Worm (Caenorhabditis elegans) whole organism, young adult: Measurements from ENCODE around the gene Y49F6B.14.

Experiments used
- B0019.2 ChIP-seq: fragments of 200-800 bp; sonication (Bioruptor generic); conservative IDR thresholded peaks from 2 replicates; pipeline ENCODE4 v1.3.6; 2022; ENCODE audit warnings: missing genetic modification reagents, missing genetic modification characterization, missing compliant biosample characterization
- C06A6.2 ChIP-seq: fragments of 200-800 bp; sonication (Bioruptor generic); conservative IDR thresholded peaks from 2 replicates; pipeline ENCODE4 v1.3.6; 2022; ENCODE audit warnings: missing genetic modification characterization, missing compliant biosample characterization
- F37B4.10 ChIP-seq: fragments of 200-800 bp; sonication (Bioruptor generic); IDR thresholded peaks from 2 replicates; pipeline ENCODE4 v1.3.6; 2022; ENCODE audit warnings: missing genetic modification characterization, missing compliant biosample characterization
- F39B2.1 ChIP-seq: fragments of 200-800 bp; sonication (Bioruptor generic); IDR thresholded peaks from 2 replicates; pipeline ENCODE4 v1.3.6; 2022; ENCODE audit warnings: missing genetic modification reagents, missing genetic modification characterization, missing compliant biosample characterization
- F49E8.2 ChIP-seq: sonication (generic microtip); optimal IDR thresholded peaks from 3 replicates; lab custom pipeline; 2017; ENCODE audit warnings: missing genetic modification characterization, mild to moderate bottlenecking, missing compliant biosample characterization, antibody characterized with exemption, moderate library complexity; ENCODE audit not compliant: insufficient read depth
- F52B5.7 ChIP-seq: sonication (generic microtip); optimal IDR thresholded peaks from 2 replicates; lab custom pipeline; 2016; ENCODE audit warnings: mild to moderate bottlenecking, missing genetic modification characterization, missing compliant biosample characterization
- K12H6.12 ChIP-seq: fragments of 200-800 bp; sonication (Bioruptor generic); optimal IDR thresholded peaks from 2 replicates; lab custom pipeline; 2018; ENCODE audit warnings: mild to moderate bottlenecking, missing genetic modification characterization, missing compliant biosample characterization
- T26A5.8 ChIP-seq: sonication (generic microtip); optimal IDR thresholded peaks from 2 replicates; lab custom pipeline; 2016; ENCODE audit warnings: missing genetic modification characterization, missing compliant biosample characterization
- akir-1 ChIP-seq: fragments of 200-800 bp; sonication (Bioruptor generic); optimal IDR thresholded peaks from 2 replicates; lab custom pipeline; 2018; ENCODE audit warnings: mild to moderate bottlenecking, missing genetic modification characterization, moderate library complexity, missing compliant biosample characterization
- ama-1 ChIP-seq, 3 experiments: fragments of 150-350 bp in 1 of 3; sonication (generic microtip) in 2 of 3; optimal IDR thresholded peaks; 2 replicates each; lab custom pipeline; 2014 to 2018; ENCODE audit warnings: missing biosample characterization in 2 of 3, missing genetic modification characterization in 2 of 3, missing genetic modification reagents in 2 of 3
- ceh-40 ChIP-seq: fragments of 200-800 bp; sonication (Bioruptor generic); IDR thresholded peaks from 2 replicates; pipeline ENCODE4 v1.3.6; 2022; ENCODE audit warnings: missing genetic modification characterization, missing compliant biosample characterization
- ceh-58 ChIP-seq: fragments of 200-800 bp; sonication (Bioruptor generic); IDR thresholded peaks from 2 replicates; pipeline ENCODE4 v1.3.6; 2022; ENCODE audit warnings: missing genetic modification characterization, missing compliant biosample characterization
- die-1 ChIP-seq: sonication (generic microtip); optimal IDR thresholded peaks from 2 replicates; lab custom pipeline; 2016; ENCODE audit warnings: missing genotype, mild to moderate bottlenecking, missing genetic modification characterization, missing compliant biosample characterization
- him-1 ChIP-seq: sonication (generic microtip); optimal IDR thresholded peaks from 2 replicates; lab custom pipeline; 2016; ENCODE audit warnings: missing genotype, missing genetic modification reagents, missing genetic modification characterization, missing compliant biosample characterization
- hlh-12 ChIP-seq: sonication (generic microtip); optimal IDR thresholded peaks from 2 replicates; lab custom pipeline; 2016; ENCODE audit warnings: missing genetic modification characterization, missing compliant biosample characterization
- lag-1 ChIP-seq: fragments of 200-800 bp; sonication (Bioruptor generic); IDR thresholded peaks from 2 replicates; pipeline ENCODE4 v1.3.6; 2022; ENCODE audit warnings: missing genetic modification reagents, missing genetic modification characterization, missing compliant biosample characterization
- lin-26 ChIP-seq: fragments of 200-800 bp; sonication (Bioruptor generic); IDR thresholded peaks from 2 replicates; pipeline ENCODE4 v1.3.6; 2022; ENCODE audit warnings: missing genetic modification reagents, missing genetic modification characterization, missing compliant biosample characterization
- lir-1 ChIP-seq: fragments of 200-800 bp; sonication (Bioruptor generic); conservative IDR thresholded peaks from 2 replicates; pipeline ENCODE4 v1.3.6; 2022; ENCODE audit warnings: missing genetic modification reagents, missing genetic modification characterization, missing compliant biosample characterization
- lsl-1 ChIP-seq: fragments of 200-800 bp; sonication (Bioruptor generic); optimal IDR thresholded peaks from 2 replicates; lab custom pipeline; 2018; ENCODE audit warnings: mild to moderate bottlenecking, missing genetic modification characterization, moderate library complexity, missing compliant biosample characterization
- madf-10 ChIP-seq: sonication (generic microtip); optimal IDR thresholded peaks from 2 replicates; lab custom pipeline; 2016; ENCODE audit warnings: mild to moderate bottlenecking, missing genetic modification characterization, missing compliant biosample characterization
- madf-3 ChIP-seq: fragments of 200-800 bp; sonication (Bioruptor generic); IDR thresholded peaks from 2 replicates; pipeline ENCODE4 v1.3.6; 2022; ENCODE audit warnings: missing genetic modification reagents, missing genetic modification characterization, missing compliant biosample characterization
- mel-28 ChIP-seq: sonication (generic microtip); optimal IDR thresholded peaks from 2 replicates; lab custom pipeline; 2016; ENCODE audit warnings: borderline replicate concordance, mild to moderate bottlenecking, missing genetic modification characterization, missing compliant biosample characterization
- mes-4 ChIP-seq: sonication (generic microtip); optimal IDR thresholded peaks from 2 replicates; lab custom pipeline; 2016; ENCODE audit warnings: missing genotype, missing genetic modification characterization, missing compliant biosample characterization
- nfya-2 ChIP-seq: fragments of 200-800 bp; sonication (Bioruptor generic); IDR thresholded peaks from 2 replicates; pipeline ENCODE4 v1.3.6; 2022; ENCODE audit warnings: missing genetic modification reagents, missing genetic modification characterization, missing compliant biosample characterization
- nhr-120 ChIP-seq: fragments of 200-800 bp; sonication (Bioruptor generic); IDR thresholded peaks from 2 replicates; pipeline ENCODE4 v1.3.6; 2022; ENCODE audit warnings: missing genetic modification characterization, missing compliant biosample characterization
- nhr-27 ChIP-seq: fragments of 200-800 bp; sonication (Bioruptor generic); optimal IDR thresholded peaks from 2 replicates; lab custom pipeline; 2018; ENCODE audit warnings: mild to moderate bottlenecking, missing genetic modification characterization, moderate library complexity, missing compliant biosample characterization
- rcor-1 ChIP-seq: fragments of 200-800 bp; sonication (Bioruptor generic); IDR thresholded peaks from 2 replicates; pipeline ENCODE4 v1.3.6; 2022; ENCODE audit warnings: missing genetic modification reagents, missing genetic modification characterization, missing compliant biosample characterization
- rpc-1 ChIP-seq, 2 experiments: fragments of 150-350 bp in 1 of 2; sonication (generic microtip) in 1 of 2; optimal IDR thresholded peaks; 2 replicates each; lab custom pipeline; 2014 to 2018; ENCODE audit warnings: missing biosample characterization in 1 of 2, missing genetic modification characterization in 1 of 2, missing genetic modification reagents in 1 of 2, missing genotype in 1 of 2
- sdz-38 ChIP-seq: sonication (generic microtip); optimal IDR thresholded peaks from 2 replicates; lab custom pipeline; 2016; ENCODE audit warnings: missing genotype, missing genetic modification characterization, missing compliant biosample characterization
- snpc-1.3 ChIP-seq: sonication (generic microtip); optimal IDR thresholded peaks from 2 replicates; lab custom pipeline; 2017; ENCODE audit warnings: missing genetic modification characterization, mild to moderate bottlenecking, missing compliant biosample characterization, antibody characterized with exemption, moderate library complexity, missing genotype, missing genetic modification reagents; ENCODE audit not compliant: insufficient read depth
- snpc-3.4 ChIP-seq: sonication (generic microtip); optimal IDR thresholded peaks from 2 replicates; lab custom pipeline; 2017; ENCODE audit warnings: missing genetic modification characterization, mild to moderate bottlenecking, missing compliant biosample characterization, antibody characterized with exemption, moderate library complexity, missing genotype, missing genetic modification reagents
- snpc-4 ChIP-seq, 5 experiments: fragments of 150-350 bp in 1 of 5; sonication (generic microtip) in 4 of 5; optimal IDR thresholded peaks; 2 replicates each; lab custom pipeline; 2014 to 2018; ENCODE audit warnings: missing genetic modification characterization in 5 of 5, missing biosample characterization in 3 of 5, antibody characterized with exemption in 2 of 5, mild to moderate bottlenecking in 2 of 5, missing compliant biosample characterization in 2 of 5, missing genotype in 2 of 5, moderate library complexity in 2 of 5, missing genetic modification reagents in 1 of 5
- tbx-9 ChIP-seq: sonication (generic microtip); optimal IDR thresholded peaks from 2 replicates; lab custom pipeline; 2016; ENCODE audit warnings: borderline replicate concordance, missing genetic modification characterization, inconsistent platforms, missing compliant biosample characterization
- ztf-28 ChIP-seq: fragments of 200-800 bp; sonication (Bioruptor generic); IDR thresholded peaks from 2 replicates; pipeline ENCODE4 v1.3.6; 2022; ENCODE audit warnings: missing genetic modification reagents, missing genetic modification characterization, missing compliant biosample characterization
- ztf-6 ChIP-seq: fragments of 200-800 bp; sonication (Bioruptor generic); IDR thresholded peaks from 2 replicates; pipeline ENCODE4 v1.3.6; 2022; ENCODE audit warnings: missing genetic modification reagents, missing genetic modification characterization, missing compliant biosample characterization

The Y49F6B.14 gene

ce11 chrII:3482231-3482630 lies 33.1 kb downstream of the Y49F6B.14 start, which contains the start of gene smu-2 (continued):
- peak; percentile 35; the same call in 1 of the 2 replicates for TF ChIP-seq rcor-1 (GFP tag; lab: Robert Waterston, UW)
- no peak for TF ChIP-seq nhr-27 (tag; lab: Kevin White, UChicago)
- no peak for TF ChIP-seq hlh-12
- TF ChIP-seq madf-10 (tag; lab: Kevin White, UChicago) = no peak
- TF ChIP-seq tbx-9 (tag; lab: Kevin White, UChicago) = no peak
- no peak for TF ChIP-seq sdz-38 (tag; lab: Kevin White, UChicago)
- TF ChIP-seq lag-1 (GFP tag; lab: Robert Waterston, UW) = no peak
- TF ChIP-seq ceh-58 (GFP tag; lab: Robert Waterston, UW) = no peak
- TF ChIP-seq akir-1 (GFP tag; lab: Kevin White, UChicago) = no peak
- TF ChIP-seq lin-26 (GFP tag; lab: Robert Waterston, UW) = 0 out of 2 replicates have a peak, but pooled peaks have one; percentile 34
- TF ChIP-seq mes-4 = no peak
- peak; percentile 1 for TF ChIP-seq F49E8.2 (tag; lab: Kevin White, UChicago)
- no peak for TF ChIP-seq mel-28 (tag; lab: Kevin White, UChicago)
- no peak for TF ChIP-seq ama-1 (optimal IDR thresholded peaks at IDR 0.05; lab: Kevin White, UChicago)
- TF ChIP-seq ama-1 (GFP tag; optimal IDR thresholded peaks at IDR 0.05; lab: Kevin White, UChicago) = no peak
- no peak for TF ChIP-seq B0019.2 (GFP tag; lab: Robert Waterston, UW)
- TF ChIP-seq rpc-1 (optimal IDR thresholded peaks at IDR 0.05; lab: Kevin White, UChicago) = no peak
- no peak for TF ChIP-seq rpc-1 (tag; optimal IDR thresholded peaks at IDR 0.05; lab: Kevin White, UChicago)
- TF ChIP-seq T26A5.8 (tag; lab: Kevin White, UChicago) = no peak
- no peak for TF ChIP-seq nhr-120
- TF ChIP-seq ztf-6 (GFP tag; lab: Robert Waterston, UW) = no peak
- no peak for TF ChIP-seq F39B2.1 (GFP tag; lab: Robert Waterston, UW)
- TF ChIP-seq F52B5.7 (tag; lab: Kevin White, UChicago) = no peak
- no peak for TF ChIP-seq lir-1
- TF ChIP-seq madf-3 (GFP tag; lab: Robert Waterston, UW) = no peak
- no peak for TF ChIP-seq die-1 (tag; lab: Kevin White, UChicago)

ce11 chrII:3481584-3481983 lies 33.7 kb downstream of the Y49F6B.14 start, which contains the start of gene Y49F6B.8:
Gene Y49F6B.8, minus strand, starts transcription at chrII:3481684.
- TF ChIP-seq madf-3 (GFP tag; lab: Robert Waterston, UW) (no peak), snpc-1.3 (tag; lab: Kevin White, UChicago) (no peak), C06A6.2 (GFP tag; lab: Robert Waterston, UW) (no peak), F37B4.10 (GFP tag; lab: Robert Waterston, UW) (no peak), him-1 (tag; lab: Kevin White, UChicago) (no peak), snpc-3.4 (no peak), ztf-28 (GFP tag; lab: Robert Waterston, UW) (no peak), K12H6.12 (tag; lab: Kevin White, UChicago) (no peak), nfya-2 (GFP tag; lab: Robert Waterston, UW) (no peak)

- TF ChIP-seq lsl-1 (GFP tag; lab: Kevin White, UChicago) = no peak
- TF ChIP-seq snpc-4 (GFP tag; optimal IDR thresholded peaks at IDR 0.05; lab: Kevin White, UChicago) = no peak
- TF ChIP-seq snpc-4 (tag; optimal IDR thresholded peaks at IDR 0.05; lab: Kevin White, UChicago) = no peak
- TF ChIP-seq ceh-40 (GFP tag; lab: Robert Waterston, UW) = no peak
- no peak for TF ChIP-seq F52B5.7 (tag; lab: Kevin White, UChicago)
- TF ChIP-seq, all 124 proteins: peak for 0
These were observed 38.1 kb downstream of the Y49F6B.14 start, which contains the start of gene fbxb-104 for ce11 chrII:3477171-3477570. Gene fbxb-104, minus strand, starts transcription at chrII:3477271.
